Worm (Caenorhabditis elegans): ENCODE data around the gene osm-3.

DNA sequence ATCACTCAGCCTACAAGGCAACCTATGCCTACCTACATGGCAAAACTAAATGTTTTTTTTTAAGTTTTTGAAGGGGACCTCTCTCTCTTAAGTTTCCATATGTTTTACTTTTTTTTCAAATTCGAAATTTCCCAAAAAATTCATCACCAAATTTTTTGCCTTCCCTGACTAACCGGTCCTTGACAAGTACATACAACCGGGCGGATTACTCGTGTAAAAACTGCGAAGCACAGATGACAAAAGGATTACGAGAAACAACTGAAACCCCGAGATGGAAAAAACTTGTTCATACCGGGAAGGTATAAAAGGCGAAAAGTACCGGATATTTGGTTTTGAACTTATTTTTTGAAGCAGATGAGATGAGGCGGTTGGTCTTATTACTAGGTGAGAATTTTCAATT, 6.4 kb downstream of the osm-3 start, which contains the start of gene K09B3.1:
- TF ChIP-seq zag-1 (tag; optimal IDR thresholded peaks at IDR 0.05) (no peak), nhr-237 (tag; optimal IDR thresholded peaks at IDR 0.05) (no peak), gmeb-1 (tag; optimal IDR thresholded peaks at IDR 0.05) (no peak), nhr-77 (tag; optimal IDR thresholded peaks at IDR 0.05) (no peak), ceh-82 (tag; optimal IDR thresholded peaks at IDR 0.05) (no peak), nhr-11 (tag; optimal IDR thresholded peaks at IDR 0.05) (no peak), skn-1 (tag; optimal IDR thresholded peaks at IDR 0.05) (no peak), snpc-4 (tag; optimal IDR thresholded peaks at IDR 0.05) (no peak), unc-39 (tag; optimal IDR thresholded peaks at IDR 0.05) (no peak)
